Worm (Caenorhabditis elegans): ENCODE data around the gene F58G6.7.

ce11 chrIV:9641925-9642324, 12.2 kb upstream of the F58G6.7 start, which contains the start of gene del-2:
- TF ChIP-seq lin-39 (tag; optimal IDR thresholded peaks at IDR 0.05) (no peak), unc-62 (GFP tag; optimal IDR thresholded peaks at IDR 0.05) (no peak), nhr-10 (tag; optimal IDR thresholded peaks at IDR 0.05) (no peak), egl-27 (tag; optimal IDR thresholded peaks at IDR 0.05) (no peak), dmd-4 (tag; optimal IDR thresholded peaks at IDR 0.05) (no peak), nhr-237 (tag; optimal IDR thresholded peaks at IDR 0.05) (no peak), ZK546.5 (tag; optimal IDR thresholded peaks at IDR 0.05) (no peak), nhr-21 (tag; optimal IDR thresholded peaks at IDR 0.05) (no peak), lin-11 (tag; optimal IDR thresholded peaks at IDR 0.05) (no peak), ceh-16 (tag; optimal IDR thresholded peaks at IDR 0.05) (no peak), R02D3.7 (tag; optimal IDR thresholded peaks at IDR 0.05) (no peak), nhr-77 (tag; optimal IDR thresholded peaks at IDR 0.05) (no peak), nhr-23 (tag; optimal IDR thresholded peaks at IDR 0.05) (no peak), fos-1 (tag; optimal IDR thresholded peaks at IDR 0.05) (no peak)
